Worm (Caenorhabditis elegans): ENCODE measurements around the gene Y50E8A.12.

Gene Y50E8A.12

ce11 chrV:14800402-14800801, 16.4 kb upstream of the Y50E8A.12 start:
- TF ChIP-seq ces-1 (GFP tag; optimal IDR thresholded peaks at IDR 0.05) (no peak), sptf-1 (tag; optimal IDR thresholded peaks at IDR 0.05) (no peak), pag-3 (tag; optimal IDR thresholded peaks at IDR 0.05; ENCODE audit: borderline replicate concordance, insufficient read depth) (peak; percentile 33), mdl-1 (tag; optimal IDR thresholded peaks at IDR 0.05) (peak in 1 of 2 experiments; percentile 1), lsy-2 (tag; optimal IDR thresholded peaks at IDR 0.05) (peak in 1 of 2 experiments; percentile 28), rnt-1 (tag; optimal IDR thresholded peaks at IDR 0.05) (peak; percentile 60), lin-14 (GFP tag; optimal IDR thresholded peaks at IDR 0.05) (peak; percentile 93), lin-39 (tag; optimal IDR thresholded peaks at IDR 0.05) (no peak), nhr-71 (tag; optimal IDR thresholded peaks at IDR 0.05) (peak; percentile 61), nhr-85 (tag) (peak; percentile 12), nhr-19 (GFP tag; conservative IDR thresholded peaks at IDR 0.05) (0 out of 2 replicates have a peak, but pooled peaks have one; percentile 25), vab-15 (tag; optimal IDR thresholded peaks at IDR 0.05) (peak; percentile 89), snu-23 (GFP tag; optimal IDR thresholded peaks at IDR 0.05) (peak; percentile 4), unc-130 (tag; optimal IDR thresholded peaks at IDR 0.05) (peak; percentile 20)

- TF ChIP-seq snpc-4 (tag; optimal IDR thresholded peaks at IDR 0.05) (peak; percentile 82), rnt-1 (tag; optimal IDR thresholded peaks at IDR 0.05) (no peak)
Observed at ce11 chrV:14797886-14798285, 13.9 kb upstream of the Y50E8A.12 start.

ce11 chrV:14793043-14793442, 9.0 kb upstream of the Y50E8A.12 start:
- TF ChIP-seq efl-3 (GFP tag; optimal IDR thresholded peaks at IDR 0.05), result no peak
- no peak for TF ChIP-seq xbp-1 (tag; optimal IDR thresholded peaks at IDR 0.05)
- no peak for TF ChIP-seq fkh-10 (GFP tag; optimal IDR thresholded peaks at IDR 0.05)
- no peak for TF ChIP-seq mep-1 (tag; optimal IDR thresholded peaks at IDR 0.05)
- TF ChIP-seq nhr-76 (tag; optimal IDR thresholded peaks at IDR 0.05), result no peak
- TF ChIP-seq nhr-47 (tag; optimal IDR thresholded peaks at IDR 0.05), result no peak
- no peak for TF ChIP-seq rnt-1 (tag; optimal IDR thresholded peaks at IDR 0.05)
- TF ChIP-seq isw-1 (GFP tag; IDR thresholded peaks at IDR 0.05), result no peak
- no peak for TF ChIP-seq unc-62 (GFP tag; optimal IDR thresholded peaks at IDR 0.05)
- no peak for TF ChIP-seq pqm-1 (tag; optimal IDR thresholded peaks at IDR 0.05)
- TF ChIP-seq lin-13 (GFP tag; optimal IDR thresholded peaks at IDR 0.05), result no peak
- no peak for TF ChIP-seq unc-130 (tag; optimal IDR thresholded peaks at IDR 0.05)
- no peak for TF ChIP-seq fkh-4 (tag; optimal IDR thresholded peaks at IDR 0.05; ENCODE audit: borderline replicate concordance)
- TF ChIP-seq ceh-82 (tag; optimal IDR thresholded peaks at IDR 0.05), result no peak
- TF ChIP-seq ces-1 (GFP tag; optimal IDR thresholded peaks at IDR 0.05), result no peak
- no peak for TF ChIP-seq egl-13 (tag; optimal IDR thresholded peaks at IDR 0.05)
- no peak for TF ChIP-seq ceh-8 (GFP tag; optimal IDR thresholded peaks at IDR 0.05)
- no peak for TF ChIP-seq snu-23 (GFP tag; optimal IDR thresholded peaks at IDR 0.05)
- no peak for TF ChIP-seq vab-15 (tag; optimal IDR thresholded peaks at IDR 0.05)
- no peak for TF ChIP-seq C16A3.4 (tag; optimal IDR thresholded peaks at IDR 0.05)

ce11 chrV:14792346-14792745, 8.3 kb upstream of the Y50E8A.12 start:
- peak; percentile 41 for TF ChIP-seq nhr-85 (tag)
- TF ChIP-seq hpl-2 (GFP tag; optimal IDR thresholded peaks at IDR 0.05), result no peak

- TF ChIP-seq aha-1 (tag; optimal IDR thresholded peaks at IDR 0.05) (no peak), unc-86 (tag; optimal IDR thresholded peaks at IDR 0.05) (no peak), nhr-90 (tag; optimal IDR thresholded peaks at IDR 0.05; ENCODE audit: poor library complexity) (no peak), alr-1 (tag; optimal IDR thresholded peaks at IDR 0.05; ENCODE audit: borderline replicate concordance) (no peak), dsc-1 (tag; optimal IDR thresholded peaks at IDR 0.05) (no peak), elt-3 (tag; optimal IDR thresholded peaks at IDR 0.05) (no peak), tlp-1 (tag; optimal IDR thresholded peaks at IDR 0.05) (no peak), F16B12.6 (tag; optimal IDR thresholded peaks at IDR 0.05) (no peak), nhr-47 (tag; optimal IDR thresholded peaks at IDR 0.05) (no peak), nhr-19 (GFP tag; conservative IDR thresholded peaks at IDR 0.05) (no peak), pqm-1 (tag; optimal IDR thresholded peaks at IDR 0.05) (no peak), swsn-7 (tag; optimal IDR thresholded peaks at IDR 0.05) (no peak), isw-1 (GFP tag; IDR thresholded peaks at IDR 0.05) (no peak), C34B4.2 (tag; optimal IDR thresholded peaks at IDR 0.05) (no peak)
Observed at ce11 chrV:14791703-14792102, 7.7 kb upstream of the Y50E8A.12 start.
